Worm (Caenorhabditis elegans) whole organism, L2 larva: ENCODE results near the gene srgp-1.

Source experiments
- C34F6.9 ChIP-seq: fragments of 150-350 bp; optimal IDR thresholded peaks from 2 replicates; lab custom pipeline; 2014; ENCODE audit warnings: missing biosample characterization, missing genetic modification characterization
- F13H6.1 ChIP-seq: sonication (generic microtip); optimal IDR thresholded peaks from 2 replicates; lab custom pipeline; 2016; ENCODE audit warnings: missing genetic modification characterization, missing compliant biosample characterization
- R02D3.7 ChIP-seq: fragments of 150-350 bp; optimal IDR thresholded peaks from 2 replicates; lab custom pipeline; 2014; ENCODE audit warnings: missing biosample characterization, missing genetic modification characterization
- Y55F3AM.14 ChIP-seq: fragments of 200-800 bp; sonication (Bioruptor generic); optimal IDR thresholded peaks from 2 replicates; lab custom pipeline; 2018; ENCODE audit warnings: mild to moderate bottlenecking, missing genetic modification characterization, missing compliant biosample characterization
- ZK546.5 ChIP-seq: sonication (generic microtip); optimal IDR thresholded peaks from 2 replicates; lab custom pipeline; 2017; ENCODE audit warnings: missing biosample characterization, missing genetic modification characterization
- alr-1 ChIP-seq: fragments of 150-350 bp; optimal IDR thresholded peaks from 2 replicates; lab custom pipeline; 2014; ENCODE audit warnings: missing biosample characterization, missing genetic modification characterization
- aly-2 ChIP-seq: fragments of 150-350 bp; optimal IDR thresholded peaks from 2 replicates; lab custom pipeline; 2014; ENCODE audit warnings: missing biosample characterization, missing genetic modification characterization
- ama-1 ChIP-seq: fragments of 150-350 bp; optimal IDR thresholded peaks from 2 replicates; lab custom pipeline; 2018; ENCODE audit warnings: inconsistent platforms
- blmp-1 ChIP-seq: sonication (generic microtip); optimal IDR thresholded peaks from 2 replicates; lab custom pipeline; 2017; ENCODE audit warnings: missing genetic modification characterization, mild to moderate bottlenecking, missing compliant biosample characterization, antibody characterized with exemption, moderate library complexity; ENCODE audit not compliant: insufficient read depth
- ceh-16 ChIP-seq: fragments of 150-350 bp; optimal IDR thresholded peaks from 2 replicates; lab custom pipeline; 2014; ENCODE audit warnings: missing biosample characterization, missing genetic modification characterization
- crh-2 ChIP-seq: sonication (generic microtip); optimal IDR thresholded peaks from 2 replicates; lab custom pipeline; 2017; ENCODE audit warnings: missing biosample characterization, missing genetic modification characterization
- dmd-4 ChIP-seq: sonication (generic microtip); optimal IDR thresholded peaks from 2 replicates; lab custom pipeline; 2017; ENCODE audit warnings: missing biosample characterization, missing genetic modification characterization
- egl-27 ChIP-seq: sonication (generic microtip); optimal IDR thresholded peaks from 3 replicates; lab custom pipeline; 2017; ENCODE audit warnings: missing biosample characterization, missing genetic modification reagents, missing genetic modification characterization
- elt-1 ChIP-seq: fragments of 150-350 bp; optimal IDR thresholded peaks from 2 replicates; lab custom pipeline; 2014; ENCODE audit warnings: missing biosample characterization, missing genetic modification characterization
- elt-3 ChIP-seq: sonication (generic microtip); optimal IDR thresholded peaks from 2 replicates; lab custom pipeline; 2017; ENCODE audit warnings: missing biosample characterization, missing genetic modification characterization
- fos-1 ChIP-seq: fragments of 150-350 bp; optimal IDR thresholded peaks from 2 replicates; lab custom pipeline; 2014; ENCODE audit warnings: missing biosample characterization, missing genetic modification characterization
- lin-11 ChIP-seq: fragments of 150-350 bp; sonication (generic microtip); optimal IDR thresholded peaks from 2 replicates; lab custom pipeline; 2014; ENCODE audit warnings: missing biosample characterization, missing genetic modification characterization, inconsistent platforms, mixed read lengths
- lin-13 ChIP-seq: fragments of 150-350 bp; optimal IDR thresholded peaks from 2 replicates; lab custom pipeline; 2014; ENCODE audit warnings: missing biosample characterization, missing genetic modification reagents, missing genetic modification characterization
- lin-39 ChIP-seq: fragments of 150-350 bp; optimal IDR thresholded peaks from 2 replicates; lab custom pipeline; 2014; ENCODE audit warnings: missing biosample characterization, missing genetic modification reagents, missing genetic modification characterization
- lsy-2 ChIP-seq, 2 experiments: fragments of 150-350 bp in 1 of 2; sonication (generic microtip) in 1 of 2; optimal IDR thresholded peaks; 2 replicates each; lab custom pipeline; 2014 to 2017; ENCODE audit warnings: missing biosample characterization in 2 of 2, missing genetic modification characterization in 2 of 2
- mab-5 ChIP-seq: fragments of 150-350 bp; optimal IDR thresholded peaks from 2 replicates; lab custom pipeline; 2014; ENCODE audit warnings: missing biosample characterization, missing genetic modification characterization
- mbf-1 ChIP-seq: sonication (generic microtip); optimal IDR thresholded peaks from 2 replicates; lab custom pipeline; 2017; ENCODE audit warnings: missing biosample characterization, missing genetic modification characterization
- mdl-1 ChIP-seq, 2 experiments: fragments of 150-350 bp in 1 of 2; sonication (generic microtip) in 1 of 2; optimal IDR thresholded peaks; 2 replicates each; lab custom pipeline; 2017; ENCODE audit warnings: missing biosample characterization in 2 of 2, missing genetic modification characterization in 2 of 2
- nhr-11 ChIP-seq: fragments of 150-350 bp; optimal IDR thresholded peaks from 2 replicates; lab custom pipeline; 2014; ENCODE audit warnings: missing biosample characterization, missing genetic modification characterization
- nhr-12 ChIP-seq: fragments of 150-350 bp; optimal IDR thresholded peaks from 2 replicates; lab custom pipeline; 2014; ENCODE audit warnings: missing biosample characterization, missing genetic modification characterization
- nhr-129 ChIP-seq: fragments of 150-350 bp; optimal IDR thresholded peaks from 2 replicates; lab custom pipeline; 2014; ENCODE audit warnings: missing biosample characterization, missing genetic modification characterization
- nhr-21 ChIP-seq: fragments of 150-350 bp; optimal IDR thresholded peaks from 2 replicates; lab custom pipeline; 2014; ENCODE audit warnings: missing biosample characterization, missing genetic modification characterization
- nhr-237 ChIP-seq: fragments of 150-350 bp; optimal IDR thresholded peaks from 2 replicates; lab custom pipeline; 2014; ENCODE audit warnings: missing biosample characterization, missing genetic modification characterization
- nhr-25 ChIP-seq: fragments of 150-350 bp; sonication (generic microtip); optimal IDR thresholded peaks from 3 replicates; lab custom pipeline; 2014; ENCODE audit warnings: missing biosample characterization, missing genetic modification characterization
- nhr-6 ChIP-seq: fragments of 150-350 bp; optimal IDR thresholded peaks from 2 replicates; lab custom pipeline; 2014; ENCODE audit warnings: missing biosample characterization, missing genetic modification characterization
- nhr-77 ChIP-seq: fragments of 150-350 bp; optimal IDR thresholded peaks from 2 replicates; lab custom pipeline; 2014; ENCODE audit warnings: missing biosample characterization, missing genetic modification characterization
- peb-1 ChIP-seq: fragments of 150-350 bp; optimal IDR thresholded peaks from 2 replicates; lab custom pipeline; 2014; ENCODE audit warnings: missing biosample characterization, missing genetic modification characterization
- sem-4 ChIP-seq: fragments of 150-350 bp; optimal IDR thresholded peaks from 2 replicates; lab custom pipeline; 2014; ENCODE audit warnings: missing biosample characterization, missing genetic modification reagents, missing genetic modification characterization
- sma-3 ChIP-seq: sonication (generic microtip); optimal IDR thresholded peaks from 2 replicates; lab custom pipeline; 2016; ENCODE audit warnings: missing genetic modification reagents, missing genetic modification characterization, missing compliant biosample characterization
- sma-9 ChIP-seq, 2 experiments: fragments of 150-350 bp in 1 of 2; sonication (generic microtip) in 1 of 2; optimal IDR thresholded peaks; 2 replicates each; lab custom pipeline; 2014 to 2016; ENCODE audit warnings: missing genetic modification characterization in 2 of 2, mild to moderate bottlenecking in 1 of 2, missing biosample characterization in 1 of 2, missing compliant biosample characterization in 1 of 2, missing genetic modification reagents in 1 of 2, moderate library complexity in 1 of 2
- snpc-4 ChIP-seq: fragments of 150-350 bp; optimal IDR thresholded peaks from 2 replicates; lab custom pipeline; 2014; ENCODE audit warnings: missing biosample characterization, missing genetic modification characterization
- unc-39 ChIP-seq: fragments of 150-350 bp; optimal IDR thresholded peaks from 2 replicates; lab custom pipeline; 2014; ENCODE audit warnings: missing biosample characterization, missing genetic modification characterization
- unc-55 ChIP-seq: fragments of 150-350 bp; sonication (generic microtip); optimal IDR thresholded peaks from 3 replicates; lab custom pipeline; 2014; ENCODE audit warnings: missing biosample characterization, missing genetic modification reagents, missing genetic modification characterization
- unc-62 ChIP-seq: fragments of 150-350 bp; optimal IDR thresholded peaks from 2 replicates; lab custom pipeline; 2014; ENCODE audit warnings: missing biosample characterization, missing genetic modification reagents, missing genetic modification characterization
- zag-1 ChIP-seq: fragments of 150-350 bp; optimal IDR thresholded peaks from 2 replicates; lab custom pipeline; 2014; ENCODE audit warnings: missing biosample characterization, missing genetic modification characterization
- ztf-1 ChIP-seq: fragments of 200-800 bp; sonication (Bioruptor generic); conservative IDR thresholded peaks from 2 replicates; pipeline ENCODE4 v1.3.6; 2022; ENCODE audit warnings: missing genetic modification characterization, missing compliant biosample characterization
- ztf-4 ChIP-seq: fragments of 150-350 bp; optimal IDR thresholded peaks from 2 replicates; lab custom pipeline; 2014; ENCODE audit warnings: missing biosample characterization, missing genetic modification characterization

The srgp-1 gene

DNA sequence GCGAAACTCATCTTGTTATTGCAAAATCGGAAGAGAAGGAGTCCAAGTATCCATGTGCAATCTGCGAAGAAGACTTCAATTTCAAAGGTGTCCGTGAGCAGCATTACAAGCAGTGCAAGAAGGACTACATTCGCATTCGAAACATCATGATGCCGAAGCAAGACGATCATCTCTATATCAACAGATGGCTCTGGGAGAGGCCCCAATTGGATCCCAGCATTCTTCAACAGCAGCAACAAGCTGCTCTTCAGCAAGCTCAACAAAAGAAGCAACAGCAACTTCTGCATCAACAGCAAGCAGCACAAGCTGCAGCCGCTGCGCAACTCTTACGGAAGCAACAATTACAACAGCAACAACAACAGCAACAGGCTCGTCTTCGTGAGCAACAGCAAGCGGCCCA lies 44.1 kb upstream of the srgp-1 start:
- TF ChIP-seq crh-2 (tag; lab: Kevin White, UChicago) (no peak), unc-62 (GFP tag; lab: Kevin White, UChicago) (no peak), ztf-4 (tag; lab: Kevin White, UChicago) (no peak), lin-13 (GFP tag; lab: Kevin White, UChicago) (no peak), nhr-6 (no peak), ceh-16 (tag; lab: Kevin White, UChicago) (no peak), sma-3 (no peak), fos-1 (tag; lab: Kevin White, UChicago) (no peak), Y55F3AM.14 (GFP tag; lab: Kevin White, UChicago) (no peak), F13H6.1 (tag; lab: Kevin White, UChicago) (no peak), lsy-2 (tag; optimal IDR thresholded peaks at IDR 0.05; lab: Kevin White, UChicago) (no peak), R02D3.7 (tag; lab: Kevin White, UChicago) (no peak), blmp-1 (no peak), nhr-77 (tag; lab: Kevin White, UChicago) (no peak), unc-39 (tag; lab: Kevin White, UChicago) (no peak), nhr-129 (tag; lab: Kevin White, UChicago) (no peak)

DNA sequence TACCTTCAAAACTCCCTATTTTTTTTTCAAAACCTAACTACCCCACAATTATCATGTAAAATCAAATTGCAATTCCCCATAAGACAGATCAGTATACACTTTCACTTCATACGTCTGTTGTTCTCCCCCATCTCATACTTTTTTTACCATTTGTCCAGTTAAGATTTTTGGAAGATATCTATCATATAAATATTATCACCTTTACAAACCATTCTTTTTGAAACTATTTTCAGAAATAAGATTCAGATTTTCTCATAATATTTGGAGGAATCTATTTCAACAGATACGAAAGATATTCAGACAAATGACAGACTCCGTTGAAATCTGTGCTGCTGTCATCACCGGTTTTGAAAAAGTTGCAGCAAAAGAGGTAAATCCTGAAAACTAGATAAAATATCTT lies 42.5 kb upstream of the srgp-1 start, which contains the start of gene M04B2.2:
M04B2.2 (plus strand) TSS at position 301 of the 400 bp plus-strand sequence.
- TF ChIP-seq unc-55 (GFP tag; lab: Kevin White, UChicago) (peak; percentile 8), ama-1 (lab: Kevin White, UChicago) (peak; percentile 42), lsy-2 (tag; optimal IDR thresholded peaks at IDR 0.05; lab: Kevin White, UChicago) (peak in 1 of 2 experiments; percentile 7), lin-13 (GFP tag; lab: Kevin White, UChicago) (no peak)
- TF ChIP-seq, all 48 proteins: peak for 3

ce11 chrIV:11548671-11549070 lies 21.6 kb upstream of the srgp-1 start, which contains the start of gene M04B2.7:
TSS of gene M04B2.7 (minus strand) at chrIV:11548771.
- TF ChIP-seq peb-1 (no peak), ZK546.5 (tag; lab: Kevin White, UChicago) (no peak), nhr-6 (no peak), elt-1 (no peak), ceh-16 (tag; lab: Kevin White, UChicago) (no peak), R02D3.7 (tag; lab: Kevin White, UChicago) (no peak), blmp-1 (no peak), dmd-4 (tag; lab: Kevin White, UChicago) (no peak), lsy-2 (tag; optimal IDR thresholded peaks at IDR 0.05; lab: Kevin White, UChicago) (no peak), sma-9 (GFP tag; optimal IDR thresholded peaks at IDR 0.05; lab: Kevin White, UChicago) (no peak), sma-9 (tag; optimal IDR thresholded peaks at IDR 0.05; lab: Kevin White, UChicago) (no peak), nhr-237 (tag; lab: Kevin White, UChicago) (no peak), nhr-25 (tag; lab: Kevin White, UChicago) (no peak), sma-3 (no peak), lin-39 (tag; lab: Kevin White, UChicago) (no peak), lin-13 (GFP tag; lab: Kevin White, UChicago) (no peak), elt-3 (tag; lab: Kevin White, UChicago) (no peak), unc-55 (GFP tag; lab: Kevin White, UChicago) (no peak)

DNA sequence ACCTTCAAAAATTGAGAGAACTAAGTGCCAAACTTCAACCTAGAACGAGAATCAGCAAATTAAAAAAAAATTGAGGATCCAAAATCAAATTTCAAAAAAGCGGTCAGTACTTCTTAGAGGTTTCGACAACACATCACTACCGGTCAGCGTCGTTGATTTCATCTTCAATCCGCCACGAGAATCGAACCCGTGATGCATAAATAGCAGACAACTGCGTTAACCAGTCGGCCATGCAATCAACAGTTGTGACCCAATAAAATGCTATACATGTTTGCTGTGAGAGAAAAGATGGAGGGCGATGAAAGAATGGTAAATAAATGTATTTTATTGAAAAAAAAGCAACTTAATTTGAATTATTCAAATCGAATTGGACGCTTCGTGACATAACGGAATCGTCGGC lies 20.6 kb upstream of the srgp-1 start:
- TF ChIP-seq R02D3.7 (tag; lab: Kevin White, UChicago) (peak; percentile 5), lin-13 (GFP tag; lab: Kevin White, UChicago) (peak; percentile 53), Y55F3AM.14 (GFP tag; lab: Kevin White, UChicago) (peak; percentile 60), elt-1 (no peak), sem-4 (tag; lab: Kevin White, UChicago) (peak; percentile 39), nhr-77 (tag; lab: Kevin White, UChicago) (no peak), peb-1 (no peak), ama-1 (lab: Kevin White, UChicago) (no peak), mdl-1 (tag; optimal IDR thresholded peaks at IDR 0.05; lab: Kevin White, UChicago) (peak in 1 of 2 experiments; percentile 38), C34F6.9 (peak; percentile 76), mab-5 (tag; lab: Kevin White, UChicago) (no peak), nhr-129 (tag; lab: Kevin White, UChicago) (peak; percentile 95), mbf-1 (no peak), ZK546.5 (tag; lab: Kevin White, UChicago) (no peak), crh-2 (tag; lab: Kevin White, UChicago) (peak; percentile 80), nhr-237 (tag; lab: Kevin White, UChicago) (no peak), unc-62 (GFP tag; lab: Kevin White, UChicago) (no peak), fos-1 (tag; lab: Kevin White, UChicago) (peak; percentile 84), elt-3 (tag; lab: Kevin White, UChicago) (no peak), zag-1 (tag; lab: Kevin White, UChicago) (no peak), nhr-11 (tag; lab: Kevin White, UChicago) (peak; percentile 36), snpc-4 (tag; lab: Kevin White, UChicago) (no peak), nhr-6 (peak; percentile 63), nhr-25 (tag; lab: Kevin White, UChicago) (no peak), lin-39 (tag; lab: Kevin White, UChicago) (no peak), ztf-1 (GFP tag; lab: Robert Waterston, UW) (no peak), nhr-21 (peak; percentile 33), unc-39 (tag; lab: Kevin White, UChicago) (no peak), ceh-16 (tag; lab: Kevin White, UChicago) (no peak), sma-9 (GFP tag; optimal IDR thresholded peaks at IDR 0.05; lab: Kevin White, UChicago) (peak; percentile 74), sma-9 (tag; optimal IDR thresholded peaks at IDR 0.05; lab: Kevin White, UChicago) (no peak), egl-27 (tag; lab: Kevin White, UChicago) (no peak), aly-2 (tag; lab: Kevin White, UChicago) (no peak), alr-1 (tag; lab: Kevin White, UChicago) (no peak), nhr-12 (no peak), lin-11 (tag; lab: Kevin White, UChicago) (peak; percentile 45)
